Worm (Caenorhabditis elegans) whole organism, late embryonic: ENCODE data around the gene vps-52.

Experiments used
- ceh-31 ChIP-seq: sonication (generic microtip); optimal IDR thresholded peaks from 2 replicates; lab custom pipeline; 2016; ENCODE audit warnings: missing genetic modification characterization, missing compliant biosample characterization
- fkh-10 ChIP-seq: fragments of 150-350 bp; optimal IDR thresholded peaks from 2 replicates; lab custom pipeline; 2014; ENCODE audit warnings: missing biosample characterization, missing genetic modification reagents, missing genetic modification characterization
- nhr-11 ChIP-seq: fragments of 150-350 bp; optimal IDR thresholded peaks from 2 replicates; lab custom pipeline; 2014; ENCODE audit warnings: missing biosample characterization, missing genetic modification characterization
- pag-3 ChIP-seq: sonication (generic microtip); optimal IDR thresholded peaks from 2 replicates; lab custom pipeline; 2016; ENCODE audit warnings: missing compliant biosample characterization, missing genetic modification characterization, borderline replicate concordance
- pha-4 ChIP-seq: fragments of 150-350 bp; optimal IDR thresholded peaks from 2 replicates; lab custom pipeline; 2018; ENCODE audit warnings: missing biosample characterization, missing genetic modification reagents, missing genetic modification characterization
- sox-4 ChIP-seq: sonication (generic microtip); optimal IDR thresholded peaks from 2 replicates; lab custom pipeline; 2017; ENCODE audit warnings: mild to moderate bottlenecking, missing genetic modification characterization, inconsistent platforms, missing compliant biosample characterization
- tbx-2 ChIP-seq: sonication (generic microtip); optimal IDR thresholded peaks from 2 replicates; lab custom pipeline; 2016; ENCODE audit warnings: missing genetic modification characterization, missing compliant biosample characterization
- unc-86 ChIP-seq: sonication (generic microtip); optimal IDR thresholded peaks from 2 replicates; lab custom pipeline; 2016; ENCODE audit warnings: missing genetic modification characterization, missing compliant biosample characterization

DNA sequence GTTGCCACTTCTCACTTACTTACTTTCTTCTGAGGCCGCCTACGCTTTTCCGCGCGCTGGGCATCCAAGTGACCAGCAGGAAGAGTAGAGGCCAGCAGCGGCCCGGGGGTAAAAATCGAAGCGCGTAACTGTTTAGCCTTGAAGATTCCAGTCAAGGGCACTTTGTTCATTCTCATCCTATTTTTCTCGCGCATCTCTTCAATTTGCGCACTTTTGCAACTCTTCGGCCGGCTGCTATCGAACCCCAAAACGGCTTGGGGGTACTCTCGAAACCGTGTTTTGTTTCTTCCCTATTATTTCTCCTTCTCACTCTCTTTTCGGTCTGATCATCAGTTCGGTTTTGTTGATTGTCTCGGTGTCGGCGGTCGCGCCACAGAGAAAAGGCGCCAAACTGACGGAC, 21.5 kb downstream of the vps-52 start:
- TF ChIP-seq pha-4 (tag; lab: Kevin White, UChicago): no peak
- TF ChIP-seq sox-4 (tag; lab: Kevin White, UChicago): no peak
- TF ChIP-seq nhr-11 (tag; lab: Kevin White, UChicago): no peak
- TF ChIP-seq fkh-10 (GFP tag; lab: Kevin White, UChicago): no peak
- TF ChIP-seq pag-3 (tag; lab: Kevin White, UChicago): no peak
- TF ChIP-seq tbx-2 (tag; lab: Kevin White, UChicago): no peak
- TF ChIP-seq ceh-31 (tag; lab: Kevin White, UChicago): no peak
- no peak for TF ChIP-seq unc-86 (tag; lab: Kevin White, UChicago)
